Worm (Caenorhabditis elegans) whole organism, L1 larva: Measurements from ENCODE around the gene C45B2.2.
A peak's percentile ranks its signal among the peaks of the same experiment; 100 is the strongest.

Experiments used
- C34B4.2 ChIP-seq: sonication (generic microtip); optimal IDR thresholded peaks from 2 replicates; lab custom pipeline; 2017; ENCODE audit warnings: mild to moderate bottlenecking, missing genetic modification characterization, missing compliant biosample characterization
- F16B12.6 ChIP-seq: fragments of 150-350 bp; optimal IDR thresholded peaks from 2 replicates; lab custom pipeline; 2014; ENCODE audit warnings: missing biosample characterization, missing genetic modification characterization
- alr-1 ChIP-seq: fragments of 200-800 bp; sonication (Bioruptor generic); optimal IDR thresholded peaks from 2 replicates; lab custom pipeline; 2018; ENCODE audit warnings: borderline replicate concordance, mild to moderate bottlenecking, missing genetic modification characterization, missing compliant biosample characterization
- aly-2 ChIP-seq: fragments of 150-350 bp; optimal IDR thresholded peaks from 2 replicates; lab custom pipeline; 2014; ENCODE audit warnings: missing biosample characterization, missing genetic modification characterization
- blmp-1 ChIP-seq: fragments of 150-350 bp; optimal IDR thresholded peaks from 2 replicates; lab custom pipeline; 2014; ENCODE audit warnings: missing biosample characterization, missing genetic modification characterization
- ceh-63 ChIP-seq: fragments of 200-800 bp; sonication (Bioruptor generic); optimal IDR thresholded peaks from 2 replicates; lab custom pipeline; 2018; ENCODE audit warnings: mild to moderate bottlenecking, missing genetic modification characterization, missing compliant biosample characterization
- ceh-8 ChIP-seq: fragments of 200-800 bp; sonication (Bioruptor generic); optimal IDR thresholded peaks from 2 replicates; lab custom pipeline; 2018; ENCODE audit warnings: mild to moderate bottlenecking, missing genetic modification characterization, moderate library complexity, missing compliant biosample characterization
- ces-1 ChIP-seq: fragments of 150-350 bp; optimal IDR thresholded peaks from 2 replicates; lab custom pipeline; 2014; ENCODE audit warnings: missing biosample characterization, missing genetic modification reagents, missing genetic modification characterization
- dpl-1 ChIP-seq, 3 experiments: fragments of 150-350 bp in 2 of 3; sonication (generic microtip) in 1 of 3; optimal IDR thresholded peaks; 2 replicates each; lab custom pipeline; 2014 to 2017; ENCODE audit warnings: missing biosample characterization in 3 of 3, missing genetic modification characterization in 3 of 3, missing genetic modification reagents in 3 of 3
- efl-1 ChIP-seq, 4 experiments: fragments of 150-350 bp; optimal IDR thresholded peaks in 3 of 4; peaks in 1 of 4; 1 replicate in 1 of 4; 2 replicates in 3 of 4; lab custom pipeline; 2014; ENCODE audit warnings: missing biosample characterization in 2 of 4, missing genetic modification characterization in 2 of 4, missing genetic modification reagents in 2 of 4
- elt-2 ChIP-seq: sonication (generic microtip); optimal IDR thresholded peaks from 2 replicates; lab custom pipeline; 2016; ENCODE audit warnings: missing genetic modification characterization, mild to moderate bottlenecking, inconsistent platforms, missing compliant biosample characterization, missing genetic modification reagents
- ets-5 ChIP-seq: fragments of 200-800 bp; sonication (Bioruptor generic); IDR thresholded peaks from 2 replicates; pipeline ENCODE4 v1.3.6; 2022; ENCODE audit warnings: missing genetic modification characterization, missing compliant biosample characterization
- fkh-10 ChIP-seq: sonication (generic microtip); optimal IDR thresholded peaks from 2 replicates; lab custom pipeline; 2017; ENCODE audit warnings: missing biosample characterization, missing genetic modification reagents, missing genetic modification characterization
- fos-1 ChIP-seq: fragments of 150-350 bp; optimal IDR thresholded peaks from 2 replicates; lab custom pipeline; 2014; ENCODE audit warnings: missing biosample characterization, missing genetic modification characterization
- irx-1 ChIP-seq: sonication (generic microtip); optimal IDR thresholded peaks from 2 replicates; lab custom pipeline; 2016; ENCODE audit warnings: missing genetic modification characterization, missing compliant biosample characterization
- isw-1 ChIP-seq: fragments of 200-800 bp; sonication (Bioruptor generic); IDR thresholded peaks from 2 replicates; pipeline ENCODE4 v1.3.6; 2022; ENCODE audit warnings: missing genetic modification characterization, missing compliant biosample characterization
- jun-1 ChIP-seq: fragments of 150-350 bp; optimal IDR thresholded peaks from 2 replicates; lab custom pipeline; 2014; ENCODE audit warnings: missing biosample characterization, missing genetic modification reagents, missing genetic modification characterization
- lin-35 ChIP-seq, 2 experiments: fragments of 150-350 bp; optimal IDR thresholded peaks; 2 replicates each; lab custom pipeline; 2014; ENCODE audit warnings: missing biosample characterization in 2 of 2, missing genetic modification characterization in 2 of 2, missing genetic modification reagents in 2 of 2
- lir-3 ChIP-seq: sonication (generic microtip); optimal IDR thresholded peaks from 2 replicates; lab custom pipeline; 2016; ENCODE audit warnings: mild to moderate bottlenecking, missing genetic modification characterization, moderate library complexity, missing compliant biosample characterization; ENCODE audit not compliant: poor library complexity
- lsy-2 ChIP-seq, 2 experiments: fragments of 150-350 bp; optimal IDR thresholded peaks; 2 replicates each; lab custom pipeline; 2014; ENCODE audit warnings: missing biosample characterization in 2 of 2, missing genetic modification characterization in 2 of 2
- mab-9 ChIP-seq: fragments of 200-800 bp; sonication (Bioruptor generic); IDR thresholded peaks from 2 replicates; pipeline ENCODE4 v1.3.6; 2022; ENCODE audit warnings: missing genetic modification reagents, missing genetic modification characterization, missing compliant biosample characterization
- mef-2 ChIP-seq: fragments of 150-350 bp; optimal IDR thresholded peaks from 2 replicates; lab custom pipeline; 2014; ENCODE audit warnings: missing biosample characterization, missing genetic modification characterization
- nhr-11 ChIP-seq: fragments of 150-350 bp; optimal IDR thresholded peaks from 2 replicates; lab custom pipeline; 2014; ENCODE audit warnings: missing biosample characterization, missing genetic modification characterization
- nhr-12 ChIP-seq: sonication (generic microtip); optimal IDR thresholded peaks from 2 replicates; lab custom pipeline; 2017; ENCODE audit warnings: missing biosample characterization, missing genetic modification characterization
- nhr-237 ChIP-seq: fragments of 150-350 bp; optimal IDR thresholded peaks from 2 replicates; lab custom pipeline; 2014; ENCODE audit warnings: missing biosample characterization, missing genetic modification characterization
- nhr-71 ChIP-seq: sonication (generic microtip); optimal IDR thresholded peaks from 2 replicates; lab custom pipeline; 2016; ENCODE audit warnings: mild to moderate bottlenecking, missing genetic modification characterization, moderate library complexity, missing compliant biosample characterization
- nhr-77 ChIP-seq: fragments of 150-350 bp; optimal IDR thresholded peaks from 2 replicates; lab custom pipeline; 2014; ENCODE audit warnings: missing biosample characterization, missing genetic modification characterization
- nhr-84 ChIP-seq: sonication (generic microtip); optimal IDR thresholded peaks from 2 replicates; lab custom pipeline; 2017; ENCODE audit warnings: missing biosample characterization, missing genetic modification characterization
- nhr-85 ChIP-seq: sonication (generic microtip); peaks from one replicate; lab custom pipeline; 2016; ENCODE audit warnings: missing genetic modification characterization, inconsistent platforms, missing compliant biosample characterization
- nhr-90 ChIP-seq: sonication (generic microtip); optimal IDR thresholded peaks from 2 replicates; lab custom pipeline; 2016; ENCODE audit warnings: mild to moderate bottlenecking, missing genetic modification characterization, missing compliant biosample characterization; ENCODE audit not compliant: poor library complexity
- pax-3 ChIP-seq: fragments of 200-800 bp; sonication (Bioruptor generic); optimal IDR thresholded peaks from 2 replicates; lab custom pipeline; 2018; ENCODE audit warnings: mild to moderate bottlenecking, missing genetic modification characterization, moderate library complexity, missing compliant biosample characterization
- pqm-1 ChIP-seq: sonication (generic microtip); optimal IDR thresholded peaks from 3 replicates; lab custom pipeline; 2017; ENCODE audit warnings: missing biosample characterization, missing genetic modification characterization
- skn-1 ChIP-seq: fragments of 150-350 bp; optimal IDR thresholded peaks from 2 replicates; lab custom pipeline; 2014; ENCODE audit warnings: missing biosample characterization, missing genetic modification characterization
- snpc-4 ChIP-seq: fragments of 150-350 bp; optimal IDR thresholded peaks from 2 replicates; lab custom pipeline; 2014; ENCODE audit warnings: missing biosample characterization, missing genetic modification characterization
- snu-23 ChIP-seq: sonication (generic microtip); optimal IDR thresholded peaks from 2 replicates; lab custom pipeline; 2016; ENCODE audit warnings: missing genetic modification characterization, missing compliant biosample characterization
- sptf-1 ChIP-seq: fragments of 150-350 bp; optimal IDR thresholded peaks from 2 replicates; lab custom pipeline; 2014; ENCODE audit warnings: missing biosample characterization, missing genetic modification characterization
- sup-37 ChIP-seq: fragments of 200-800 bp; sonication (Bioruptor generic); optimal IDR thresholded peaks from 2 replicates; lab custom pipeline; 2018; ENCODE audit warnings: mild to moderate bottlenecking, missing genetic modification characterization, missing compliant biosample characterization
- swsn-7 ChIP-seq: sonication (generic microtip); optimal IDR thresholded peaks from 2 replicates; lab custom pipeline; 2016; ENCODE audit warnings: missing genetic modification characterization, missing compliant biosample characterization
- unc-62 ChIP-seq: fragments of 150-350 bp; optimal IDR thresholded peaks from 2 replicates; lab custom pipeline; 2014; ENCODE audit warnings: missing biosample characterization, missing genetic modification reagents, missing genetic modification characterization
- unc-86 ChIP-seq: sonication (generic microtip); optimal IDR thresholded peaks from 2 replicates; lab custom pipeline; 2016; ENCODE audit warnings: missing genetic modification characterization, missing compliant biosample characterization
- unc-98 ChIP-seq: fragments of 200-800 bp; sonication (Bioruptor generic); IDR thresholded peaks from 2 replicates; pipeline ENCODE4 v1.3.6; 2022; ENCODE audit warnings: missing genetic modification characterization, missing compliant biosample characterization
- xbp-1 ChIP-seq: sonication (generic microtip); optimal IDR thresholded peaks from 2 replicates; lab custom pipeline; 2016; ENCODE audit warnings: missing genetic modification characterization, missing compliant biosample characterization
- zag-1 ChIP-seq: fragments of 150-350 bp; optimal IDR thresholded peaks from 2 replicates; lab custom pipeline; 2014; ENCODE audit warnings: missing biosample characterization, missing genetic modification characterization
- ztf-11 ChIP-seq, 2 experiments: sonication (generic microtip); optimal IDR thresholded peaks; 2 replicates each; lab custom pipeline; 2016 to 2017; ENCODE audit warnings: missing genetic modification characterization in 2 of 2, missing biosample characterization in 1 of 2, missing compliant biosample characterization in 1 of 2
- ztf-4 ChIP-seq: fragments of 150-350 bp; optimal IDR thresholded peaks from 2 replicates; lab custom pipeline; 2014; ENCODE audit warnings: missing biosample characterization, missing genetic modification characterization

C45B2.2 gene

ce11 chrX:6085824-6086223 is 1.3 kb downstream of the C45B2.2 start, which contains the start of gene C45B2.1:
TSS of gene C45B2.1 (plus strand) at chrX:6086124.
- TF ChIP-seq mab-9 (GFP tag; lab: Robert Waterston, UW) (no peak), efl-1 (optimal IDR thresholded peaks at IDR 0.05; lab: Kevin White, UChicago) (no peak), efl-1 (GFP tag; optimal IDR thresholded peaks at IDR 0.05 in 1 of 2; lab: Kevin White, UChicago) (no peak), lin-35 (GFP tag; optimal IDR thresholded peaks at IDR 0.05; lab: Kevin White, UChicago) (no peak), lir-3 (tag; lab: Kevin White, UChicago) (no peak), nhr-84 (tag; lab: Kevin White, UChicago) (no peak), lsy-2 (tag; optimal IDR thresholded peaks at IDR 0.05; lab: Kevin White, UChicago) (no peak), snu-23 (no peak), irx-1 (tag; lab: Kevin White, UChicago) (no peak), swsn-7 (tag; lab: Kevin White, UChicago) (no peak), dpl-1 (GFP tag; optimal IDR thresholded peaks at IDR 0.05; lab: Kevin White, UChicago) (no peak), isw-1 (GFP tag; lab: Robert Waterston, UW) (no peak), nhr-11 (tag; lab: Kevin White, UChicago) (no peak), ceh-63 (GFP tag; lab: Kevin White, UChicago) (no peak), blmp-1 (tag; lab: Kevin White, UChicago) (no peak)

ce11 chrX:6087676-6088075 is 3.1 kb downstream of the C45B2.2 start, which contains the start of gene C45B2.8:
TSS of gene C45B2.8 (plus strand) at chrX:6087976.
- no peak for TF ChIP-seq nhr-71
- no peak for TF ChIP-seq alr-1 (tag; lab: Kevin White, UChicago)
- no peak for TF ChIP-seq unc-86 (tag; lab: Kevin White, UChicago)
- no peak for TF ChIP-seq snu-23
- TF ChIP-seq, all 84 proteins: peak for 0

- TF ChIP-seq nhr-90 = peak; percentile 3
- TF ChIP-seq nhr-71 = peak; percentile 43
- TF ChIP-seq fos-1 = no peak
- TF ChIP-seq xbp-1 (tag; lab: Kevin White, UChicago) = peak; percentile 25
- TF ChIP-seq nhr-12 (tag; lab: Kevin White, UChicago) = no peak
- peak; percentile 98 for TF ChIP-seq aly-2 (tag; lab: Kevin White, UChicago)
- TF ChIP-seq elt-2 (tag; lab: Kevin White, UChicago) = peak; percentile 27
These were observed 4.2 kb downstream of the C45B2.2 start for ce11 chrX:6088718-6089117.

ce11 chrX:6090779-6091178 is 6.2 kb downstream of the C45B2.2 start:
- TF ChIP-seq ztf-4 (tag; lab: Kevin White, UChicago) (no peak), jun-1 (tag; lab: Kevin White, UChicago) (no peak), mef-2 (no peak), elt-2 (tag; lab: Kevin White, UChicago) (no peak), fkh-10 (GFP tag; lab: Kevin White, UChicago) (no peak), nhr-71 (peak; percentile 16), ces-1 (no peak), ceh-8 (no peak)

DNA sequence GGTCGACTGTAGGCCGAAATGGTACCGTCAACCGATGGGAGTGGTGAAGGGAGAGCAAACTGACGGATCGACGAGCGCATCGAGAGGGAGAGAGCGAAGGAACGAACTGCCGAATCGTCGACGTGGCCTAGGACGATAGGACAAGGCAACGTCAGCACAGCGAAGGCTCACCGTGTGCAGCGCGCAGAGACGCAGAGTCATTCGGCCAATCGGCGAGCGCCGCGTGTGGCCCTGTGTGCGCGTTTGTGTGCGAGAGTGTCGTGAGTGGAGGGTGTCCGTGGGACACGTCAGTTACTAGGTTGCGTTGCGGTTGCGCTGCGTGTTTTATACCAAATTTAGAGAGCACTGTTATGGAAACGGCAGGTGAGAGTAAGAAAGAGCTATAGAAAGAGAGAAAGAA is 7.4 kb downstream of the C45B2.2 start, which contains the start of gene hsp-3:
Gene hsp-3 (minus strand): TSS at position 158 of the 400 bp plus-strand sequence.
- TF ChIP-seq nhr-77 (tag; lab: Kevin White, UChicago) (peak; percentile 96), unc-62 (no peak), snu-23 (peak; percentile 99), mef-2 (peak; percentile 76), ztf-11 (tag; optimal IDR thresholded peaks at IDR 0.05; lab: Kevin White, UChicago) (peak in 1 of 2 experiments; percentile 93), aly-2 (tag; lab: Kevin White, UChicago) (no peak), sup-37 (peak; percentile 97), pax-3 (tag; lab: Kevin White, UChicago) (peak; percentile 95), nhr-85 (tag; lab: Kevin White, UChicago) (peak; percentile 99), snpc-4 (tag; lab: Kevin White, UChicago) (peak; percentile 76), nhr-237 (tag; lab: Kevin White, UChicago) (peak; percentile 88), ets-5 (GFP tag; lab: Robert Waterston, UW) (no peak), F16B12.6 (tag; lab: Kevin White, UChicago) (peak; percentile 64), jun-1 (tag; lab: Kevin White, UChicago) (peak; percentile 97), C34B4.2 (peak; percentile 44), zag-1 (tag; lab: Kevin White, UChicago) (no peak), skn-1 (tag; lab: Kevin White, UChicago) (peak; percentile 96), sptf-1 (tag; lab: Kevin White, UChicago) (no peak), nhr-84 (tag; lab: Kevin White, UChicago) (no peak), unc-98 (GFP tag; lab: Robert Waterston, UW) (peak; percentile 59; the same call in 1 of the 2 replicates), pqm-1 (tag; lab: Kevin White, UChicago) (peak; percentile 2), lsy-2 (tag; optimal IDR thresholded peaks at IDR 0.05; lab: Kevin White, UChicago) (peak; percentile 95 to 97), ztf-4 (tag; lab: Kevin White, UChicago) (peak; percentile 90)
